Worm (Caenorhabditis elegans) whole organism, L4/young adult: ENCODE data around the gene Y50D4B.4.

ENCODE experiments used
- W03F9.2 ChIP-seq: fragments of 150-350 bp; optimal IDR thresholded peaks from 2 replicates; lab custom pipeline; 2014; ENCODE audit warnings: missing biosample characterization, missing genetic modification characterization
- him-1 ChIP-seq: sonication (generic microtip); optimal IDR thresholded peaks from 2 replicates; lab custom pipeline; 2016; ENCODE audit warnings: missing genotype, missing genetic modification reagents, missing genetic modification characterization, missing compliant biosample characterization

DNA sequence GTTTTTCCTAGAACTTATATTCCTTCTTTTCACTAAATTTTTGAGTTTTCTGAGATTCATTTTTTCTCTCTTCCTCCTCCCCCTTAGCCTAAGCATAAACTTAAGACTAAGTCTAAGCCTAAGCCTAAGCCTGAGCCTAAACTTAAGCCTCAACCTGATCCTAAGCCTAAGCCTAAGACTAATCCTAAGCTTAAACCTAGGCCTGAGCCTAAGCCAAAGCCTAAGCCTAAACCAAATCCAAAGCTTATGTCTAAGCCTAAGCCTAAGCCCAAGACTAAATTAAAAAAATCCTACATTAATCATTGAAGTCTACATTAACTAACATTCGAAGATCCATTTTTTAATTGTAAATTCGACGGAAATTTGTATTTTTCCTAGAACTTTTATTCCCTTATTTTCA, 48.3 kb downstream of the Y50D4B.4 start:
- TF ChIP-seq him-1 (no peak), W03F9.2 (tag; lab: Kevin White, UChicago) (no peak)
